Worm (Caenorhabditis elegans) whole organism, L3 larva: Measurements from ENCODE around the gene Y59A8B.21.

Experiments
- lin-15B ChIP-seq: fragments of 150-350 bp; optimal IDR thresholded peaks from 2 replicates; lab custom pipeline; 2014; ENCODE audit warnings: missing biosample characterization, missing genetic modification characterization
- nhr-237 ChIP-seq: fragments of 150-350 bp; optimal IDR thresholded peaks from 2 replicates; lab custom pipeline; 2014; ENCODE audit warnings: missing biosample characterization, missing genetic modification characterization

DNA sequence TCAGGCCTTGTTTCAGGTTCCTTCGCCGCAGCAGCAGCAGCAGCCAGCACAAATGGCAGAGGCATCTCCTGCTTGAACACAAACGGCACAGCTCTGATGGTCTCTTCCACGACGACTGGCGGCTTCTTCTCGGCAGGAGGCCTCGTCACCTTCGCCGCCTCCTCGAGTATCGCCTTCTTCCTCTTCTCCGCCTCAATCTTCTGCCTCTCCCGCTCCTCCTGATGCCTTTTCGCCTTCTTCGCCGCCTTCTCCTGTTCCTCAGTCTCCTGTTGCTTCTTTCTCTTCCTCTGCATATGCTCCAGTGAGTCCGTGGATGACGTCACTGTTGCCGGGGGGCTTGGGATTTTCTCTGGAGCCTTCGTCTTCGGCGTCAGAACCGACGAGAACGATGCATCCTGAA, 40.6 kb upstream of the Y59A8B.21 start:
- TF ChIP-seq nhr-237 (tag; lab: Kevin White, UChicago) (no peak), lin-15B (tag; lab: Kevin White, UChicago) (no peak)
